Fruit fly (Drosophila melanogaster) whole organism, embryonic: ENCODE measurements around the gene Tmem214.

Source experiments
- Atf3 ChIP-seq: fragments of 200-800 bp; sonication (Bioruptor generic); optimal IDR thresholded peaks from 3 replicates; lab custom pipeline; 2016; ENCODE audit warnings: missing biosample characterization, missing genetic modification characterization
- CG3065 ChIP-seq: fragments of 200-800 bp; sonication (Bioruptor generic); optimal IDR thresholded peaks from 2 replicates; lab custom pipeline; 2016; ENCODE audit warnings: missing biosample characterization, missing genetic modification characterization
- fd102C ChIP-seq: fragments of 200-800 bp; sonication (Bioruptor generic); optimal IDR thresholded peaks from 2 replicates; lab custom pipeline; 2018; ENCODE audit warnings: missing biosample characterization, mild to moderate bottlenecking, missing genetic modification characterization, moderate library complexity

- TF ChIP-seq fd102C (GFP tag; lab: Kevin White, UChicago) = peak; percentile 33
- no peak for TF ChIP-seq CG3065
- TF ChIP-seq Atf3 (GFP tag; lab: Kevin White, UChicago) = peak; percentile 15
Observed at dm6 chr2L:11003925-11004673, 34.0 kb upstream of the Tmem214 start, which contains the start of gene RpL9.
